Worm (Caenorhabditis elegans) whole organism, L2 larva: ENCODE results near the gene lgc-20.

ENCODE experiments used
- ZK546.5 ChIP-seq: sonication (generic microtip); optimal IDR thresholded peaks from 2 replicates; lab custom pipeline; 2017; ENCODE audit warnings: missing biosample characterization, missing genetic modification characterization
- elt-3 ChIP-seq: sonication (generic microtip); optimal IDR thresholded peaks from 2 replicates; lab custom pipeline; 2017; ENCODE audit warnings: missing biosample characterization, missing genetic modification characterization
- mab-5 ChIP-seq: fragments of 150-350 bp; optimal IDR thresholded peaks from 2 replicates; lab custom pipeline; 2014; ENCODE audit warnings: missing biosample characterization, missing genetic modification characterization

- no peak for TF ChIP-seq mab-5
- no peak for TF ChIP-seq elt-3 (tag; lab: Kevin White, UChicago)
- no peak for TF ChIP-seq ZK546.5 (tag; lab: Kevin White, UChicago)
Observed at ce11 chrII:11335670-11336069, 7.7 kb downstream of the lgc-20 start.
